Fruit fly (Drosophila melanogaster) S2 (cell line): Measurements from ENCODE around the gene CG8419.

Experiments used
- CG8478 ChIP-seq: fragments of >200 bp; optimal IDR thresholded peaks from 2 replicates; lab custom pipeline; 2018
- CTCF ChIP-seq, 2 experiments: fragments of >200 bp; optimal IDR thresholded peaks; 2 replicates each; lab custom pipeline; 2018

- TF ChIP-seq CG8478 (lab: Kevin White, UChicago) (no peak), CTCF (optimal IDR thresholded peaks at IDR 0.05; lab: Kevin White, UChicago) (no peak)
Observed at dm6 chr2L:8220393-8220934, 14.5 kb downstream of the CG8419 start, which contains the start of gene Snx6.
